Fruit fly (Drosophila melanogaster) whole organism, prepupa: Measurements from ENCODE around the gene Rop.

ENCODE experiments used
- Blimp-1 ChIP-seq: fragments of 200-800 bp; sonication (Bioruptor generic); optimal IDR thresholded peaks from 3 replicates; lab custom pipeline; 2017; ENCODE audit warnings: missing biosample characterization, missing genetic modification characterization, mild to moderate bottlenecking, moderate library complexity, missing genetic modification reagents
- CG11294 ChIP-seq: fragments of 200-800 bp; sonication (Bioruptor generic); IDR thresholded peaks from 2 replicates; pipeline ENCODE4 v1.3.6; 2022; ENCODE audit warnings: missing biosample characterization, missing genetic modification characterization
- CG11762 ChIP-seq: fragments of 200-800 bp; sonication (Bioruptor generic); optimal IDR thresholded peaks from 3 replicates; lab custom pipeline; 2016; ENCODE audit warnings: missing biosample characterization, missing genetic modification characterization; ENCODE audit not compliant: insufficient read depth
- CG11902 ChIP-seq: fragments of 200-800 bp; sonication (Bioruptor generic); optimal IDR thresholded peaks from 3 replicates; lab custom pipeline; 2016; ENCODE audit warnings: missing biosample characterization, missing genetic modification characterization
- CG16779 ChIP-seq: fragments of 200-800 bp; sonication (Bioruptor generic); optimal IDR thresholded peaks from 3 replicates; lab custom pipeline; 2017; ENCODE audit warnings: missing biosample characterization, mild to moderate bottlenecking, missing genetic modification characterization
- CG3032 ChIP-seq: fragments of 200-800 bp; optimal IDR thresholded peaks from 2 replicates; lab custom pipeline; 2019; ENCODE audit warnings: missing biosample characterization, mild to moderate bottlenecking, missing genetic modification characterization, moderate library complexity
- CG34406 ChIP-seq: fragments of 200-800 bp; sonication (Bioruptor generic); optimal IDR thresholded peaks from 3 replicates; lab custom pipeline; 2016; ENCODE audit warnings: missing biosample characterization, missing genetic modification characterization
- CG6163 ChIP-seq: fragments of 200-800 bp; sonication (Bioruptor generic); IDR thresholded peaks from 3 replicates; pipeline ENCODE4 v1.3.6; 2022; ENCODE audit warnings: missing biosample characterization, missing genetic modification characterization
- CG6276 ChIP-seq: fragments of 200-800 bp; sonication (Bioruptor generic); optimal IDR thresholded peaks from 2 replicates; lab custom pipeline; 2017; ENCODE audit warnings: missing biosample characterization, mild to moderate bottlenecking, missing genetic modification characterization
- CG7368 ChIP-seq: fragments of 200-800 bp; sonication (Bioruptor generic); optimal IDR thresholded peaks from 3 replicates; lab custom pipeline; 2016; ENCODE audit warnings: missing biosample characterization, missing genetic modification characterization
- CG8119 ChIP-seq: fragments of 200-800 bp; sonication (Bioruptor generic); IDR thresholded peaks from 3 replicates; pipeline ENCODE4 v1.3.6; 2022; ENCODE audit warnings: missing biosample characterization, missing genetic modification characterization
- CG8319 ChIP-seq: fragments of 200-800 bp; sonication (Bioruptor generic); optimal IDR thresholded peaks from 3 replicates; lab custom pipeline; 2016; ENCODE audit warnings: missing biosample characterization, missing genetic modification characterization
- CG8632 ChIP-seq: fragments of 200-800 bp; sonication (Bioruptor generic); optimal IDR thresholded peaks from 3 replicates; lab custom pipeline; 2016; ENCODE audit warnings: missing biosample characterization, missing genetic modification characterization
- CG9139 ChIP-seq: fragments of 200-800 bp; sonication (Bioruptor generic); optimal IDR thresholded peaks from 3 replicates; lab custom pipeline; 2017; ENCODE audit warnings: missing biosample characterization, mild to moderate bottlenecking, missing genetic modification characterization
- Ets21C ChIP-seq: fragments of 200-800 bp; sonication (Bioruptor generic); optimal IDR thresholded peaks from 3 replicates; lab custom pipeline; 2016; ENCODE audit warnings: missing biosample characterization, missing genetic modification characterization
- Hr39 ChIP-seq: fragments of 200-800 bp; sonication (Bioruptor generic); optimal IDR thresholded peaks from 2 replicates; lab custom pipeline; 2016; ENCODE audit warnings: missing biosample characterization, missing genetic modification characterization
- Sox102F ChIP-seq: fragments of 200-800 bp; sonication (Bioruptor generic); optimal IDR thresholded peaks from 2 replicates; lab custom pipeline; 2016; ENCODE audit warnings: missing biosample characterization, mild to moderate bottlenecking, missing genetic modification characterization
- Sox15 ChIP-seq: fragments of 200-800 bp; sonication (Bioruptor generic); optimal IDR thresholded peaks from 3 replicates; lab custom pipeline; 2016; ENCODE audit warnings: missing biosample characterization, missing genetic modification characterization
- dac ChIP-seq: fragments of 200-800 bp; sonication (Bioruptor generic); optimal IDR thresholded peaks from 2 replicates; lab custom pipeline; 2017; ENCODE audit warnings: missing biosample characterization, mild to moderate bottlenecking, missing genetic modification characterization
- dsx ChIP-seq: fragments of 200-800 bp; optimal IDR thresholded peaks from 3 replicates; lab custom pipeline; 2019; ENCODE audit warnings: missing biosample characterization, mild to moderate bottlenecking, missing genetic modification characterization, moderate library complexity; ENCODE audit not compliant: poor library complexity, severe bottlenecking
- eg ChIP-seq: fragments of 200-800 bp; sonication (Bioruptor generic); IDR thresholded peaks from 3 replicates; pipeline ENCODE4 v1.3.6; 2022; ENCODE audit warnings: missing biosample characterization, missing genetic modification characterization
- esn ChIP-seq: fragments of 200-800 bp; sonication (Bioruptor generic); optimal IDR thresholded peaks from 2 replicates; lab custom pipeline; 2016; ENCODE audit warnings: missing biosample characterization, mild to moderate bottlenecking, missing genetic modification characterization, moderate library complexity
- fd59A ChIP-seq: fragments of 200-800 bp; sonication (Bioruptor generic); optimal IDR thresholded peaks from 2 replicates; lab custom pipeline; 2017; ENCODE audit warnings: missing biosample characterization, mild to moderate bottlenecking, missing genetic modification characterization, missing genetic modification reagents
- fd85E ChIP-seq: fragments of 200-800 bp; sonication (Bioruptor generic); optimal IDR thresholded peaks from 3 replicates; lab custom pipeline; 2016; ENCODE audit warnings: missing biosample characterization, missing genetic modification characterization
- fkh ChIP-seq: fragments of 200-800 bp; sonication (Bioruptor generic); optimal IDR thresholded peaks from 3 replicates; lab custom pipeline; 2017; ENCODE audit warnings: missing biosample characterization, mild to moderate bottlenecking, missing genetic modification characterization, moderate library complexity
- lz ChIP-seq: fragments of 200-800 bp; sonication (Bioruptor generic); optimal IDR thresholded peaks from 3 replicates; lab custom pipeline; 2016; ENCODE audit warnings: missing biosample characterization, missing genetic modification characterization
- net ChIP-seq: fragments of 200-800 bp; sonication (Bioruptor generic); optimal IDR thresholded peaks from 3 replicates; lab custom pipeline; 2016; ENCODE audit warnings: missing biosample characterization, missing genetic modification characterization
- pdm3 ChIP-seq: fragments of 200-800 bp; sonication (Bioruptor generic); optimal IDR thresholded peaks from 3 replicates; lab custom pipeline; 2016; ENCODE audit warnings: missing biosample characterization, missing genetic modification characterization
- spab ChIP-seq: fragments of 200-800 bp; sonication (Bioruptor generic); optimal IDR thresholded peaks from 2 replicates; lab custom pipeline; 2017; ENCODE audit warnings: missing biosample characterization, mild to moderate bottlenecking, missing genetic modification characterization, missing genetic modification reagents
- ss ChIP-seq, 2 experiments: fragments of 200-800 bp; sonication (Bioruptor generic); optimal IDR thresholded peaks; 2 replicates in 1 of 2; 3 replicates in 1 of 2; lab custom pipeline; 2017 to 2018; ENCODE audit warnings: mild to moderate bottlenecking in 2 of 2, missing biosample characterization in 2 of 2, missing genetic modification characterization in 2 of 2, moderate library complexity in 1 of 2
- svp ChIP-seq: fragments of 200-800 bp; sonication (Bioruptor generic); peaks from one replicate; lab custom pipeline; 2016; ENCODE audit warnings: missing biosample characterization, missing genetic modification characterization
- vri ChIP-seq: fragments of 200-800 bp; sonication (Bioruptor generic); optimal IDR thresholded peaks from 3 replicates; lab custom pipeline; 2016; ENCODE audit warnings: missing biosample characterization, mild to moderate bottlenecking, missing genetic modification characterization

Rop gene

dm6 chr3L:4102496-4103257, 36.1 kb downstream of the Rop start, which contains the start of gene CG14995 (continued):
- TF ChIP-seq Blimp-1 (GFP tag; lab: Kevin White, UChicago) (no peak), dsx (GFP tag; lab: Kevin White, UChicago) (peak; percentile 67), CG3032 (tag; lab: Kevin White, UChicago) (no peak), CG6276 (peak; percentile 22), spab (GFP tag; lab: Kevin White, UChicago) (no peak), dac (GFP tag; lab: Kevin White, UChicago) (no peak), fd59A (no peak), Sox102F (GFP tag; lab: Kevin White, UChicago) (peak; percentile 15)

- TF ChIP-seq fkh (GFP tag; lab: Kevin White, UChicago) (peak; percentile 36), svp (GFP tag; lab: Kevin White, UChicago) (peak; percentile 4), CG8119 (no peak)
Observed at dm6 chr3L:4099194-4099593, 39.6 kb downstream of the Rop start.

dm6 chr3L:4096546-4096945, 42.2 kb downstream of the Rop start:
- TF ChIP-seq CG11762 (GFP tag; lab: Kevin White, UChicago) (no peak), ss (GFP tag; optimal IDR thresholded peaks at IDR 0.05; lab: Kevin White, UChicago) (peak in 1 of 2 experiments; percentile 96)

dm6 chr3L:4092705-4093257, 46.0 kb downstream of the Rop start, which contains the start of gene CG14990:
Gene CG14990 (plus strand): TSS chr3L:4093207.
- TF ChIP-seq CG3032 (tag; lab: Kevin White, UChicago) = no peak
- TF ChIP-seq CG11902 = no peak
- no peak for TF ChIP-seq CG16779 (tag; lab: Kevin White, UChicago)

dm6 chr3L:4088694-4089190, 50.1 kb downstream of the Rop start, which contains the start of gene Gad1:
Gene Gad1 (minus strand): TSS chr3L:4088744.
- TF ChIP-seq CG6276 = no peak
- TF ChIP-seq CG34406 (GFP tag; lab: Kevin White, UChicago) = no peak
- no peak for TF ChIP-seq dac (GFP tag; lab: Kevin White, UChicago)
- TF ChIP-seq Hr39 = no peak
- no peak for TF ChIP-seq Blimp-1 (GFP tag; lab: Kevin White, UChicago)
- no peak for TF ChIP-seq CG9139 (GFP tag; lab: Kevin White, UChicago)
- TF ChIP-seq lz (GFP tag; lab: Kevin White, UChicago) = no peak
- no peak for TF ChIP-seq CG11294 (GFP tag; lab: Robert Waterston, UW)
- no peak for TF ChIP-seq net (GFP tag; lab: Kevin White, UChicago)
- no peak for TF ChIP-seq fd85E (GFP tag; lab: Kevin White, UChicago)
- TF ChIP-seq esn = no peak
- TF ChIP-seq Sox15 = no peak
- TF ChIP-seq pdm3 (GFP tag; lab: Kevin White, UChicago) = no peak

- TF ChIP-seq eg (GFP tag; lab: Robert Waterston, UW) (no peak), lz (GFP tag; lab: Kevin White, UChicago) (no peak), CG7368 (GFP tag; lab: Kevin White, UChicago) (no peak), ss (GFP tag; optimal IDR thresholded peaks at IDR 0.05; lab: Kevin White, UChicago) (no peak), CG8632 (GFP tag; lab: Kevin White, UChicago) (no peak), CG8319 (GFP tag; lab: Kevin White, UChicago) (no peak), CG6163 (GFP tag; lab: Robert Waterston, UW) (no peak), CG6276 (no peak), fd85E (GFP tag; lab: Kevin White, UChicago) (no peak), Ets21C (GFP tag; lab: Kevin White, UChicago) (no peak), vri (GFP tag; lab: Kevin White, UChicago) (no peak), Blimp-1 (GFP tag; lab: Kevin White, UChicago) (no peak), CG11294 (GFP tag; lab: Robert Waterston, UW) (no peak)
Observed at dm6 chr3L:4087281-4087680, 51.5 kb downstream of the Rop start, which contains the start of gene CG14989. Gene CG14989 (plus strand): TSS chr3L:4087581.
